Worm (Caenorhabditis elegans) whole organism, L4/young adult: ENCODE data around the gene nucl-1.

Experiments
- W03F9.2 ChIP-seq: fragments of 150-350 bp; optimal IDR thresholded peaks from 2 replicates; lab custom pipeline; 2014; ENCODE audit warnings: missing biosample characterization, missing genetic modification characterization
- dao-5 ChIP-seq: sonication (generic microtip); optimal IDR thresholded peaks from 2 replicates; lab custom pipeline; 2016; ENCODE audit warnings: missing genotype, missing genetic modification characterization, moderate library complexity, missing compliant biosample characterization

- TF ChIP-seq dao-5 (tag; lab: Kevin White, UChicago) (no peak), W03F9.2 (no peak)
Measured at ce11 chrIV:8302648-8303161, 13.4 kb upstream of the nucl-1 start.
